Fruit fly (Drosophila melanogaster) whole organism: Measurements from ENCODE around the gene Bap111.

Experiments
- CG8478 ChIP-seq: fragments of >200 bp; optimal IDR thresholded peaks from 2 replicates; lab custom pipeline; 2018; ENCODE audit warnings: inconsistent platforms
- Dll ChIP-seq: fragments of >200 bp; optimal IDR thresholded peaks from 2 replicates; lab custom pipeline; 2017
- EcR ChIP-seq, 2 experiments: fragments of >200 bp; optimal IDR thresholded peaks; 2 replicates each; lab custom pipeline; 2017; ENCODE audit warnings: missing biosample characterization in 2 of 2, missing genetic modification characterization in 2 of 2, missing genetic modification reagents in 2 of 2
- pan ChIP-seq: fragments of >200 bp; optimal IDR thresholded peaks from 2 replicates; lab custom pipeline; 2017
- psq ChIP-seq: fragments of >200 bp; optimal IDR thresholded peaks from 2 replicates; lab custom pipeline; 2017

DNA sequence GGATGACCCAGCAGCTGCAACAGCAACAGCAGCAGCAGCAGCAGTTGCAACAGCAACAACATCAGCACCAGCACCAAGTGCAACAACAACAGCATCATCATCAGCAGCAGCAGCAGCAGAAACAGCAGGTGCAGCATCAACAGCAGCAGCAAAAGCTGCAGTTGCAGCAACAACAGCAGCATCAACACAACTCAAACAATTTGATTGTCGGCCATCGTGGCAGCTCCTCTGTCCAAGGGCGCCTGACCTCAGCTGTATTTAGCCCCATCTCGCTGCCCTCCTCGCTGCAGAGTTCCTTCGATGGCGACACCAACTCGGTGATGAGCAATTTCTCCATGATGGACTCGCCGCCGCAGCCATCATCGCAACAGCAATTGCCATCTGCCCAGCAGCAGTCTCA, 19.2 kb downstream of the Bap111 start:
- no peak for TF ChIP-seq CG8478 (lab: Kevin White, UChicago)
- no peak for TF ChIP-seq pan (lab: Kevin White, UChicago)
- TF ChIP-seq Dll = no peak
- no peak for TF ChIP-seq psq (lab: Kevin White, UChicago)
- TF ChIP-seq EcR (GFP tag; optimal IDR thresholded peaks at IDR 0.05; lab: Kevin White, UChicago) = no peak
